Fruit fly (Drosophila melanogaster) whole organism, adult: ENCODE measurements around the gene Mtl.
A peak's percentile ranks its signal among the peaks of the same experiment; 100 is the strongest.

Experiments used
- CG11617 ChIP-seq: fragments of 200-800 bp; sonication (Bioruptor generic); optimal IDR thresholded peaks from 2 replicates; lab custom pipeline; 2017; ENCODE audit warnings: mild to moderate bottlenecking, missing biosample characterization, missing genetic modification reagents, missing genetic modification characterization
- CG12768 ChIP-seq: fragments of 200-800 bp; sonication (Bioruptor generic); optimal IDR thresholded peaks from 2 replicates; lab custom pipeline; 2017; ENCODE audit warnings: missing biosample characterization, missing genetic modification characterization, mild to moderate bottlenecking, moderate library complexity, missing genetic modification reagents
- CG14711 ChIP-seq: fragments of 200-800 bp; sonication (Bioruptor generic); optimal IDR thresholded peaks from 2 replicates; lab custom pipeline; 2018; ENCODE audit warnings: missing biosample characterization, mild to moderate bottlenecking, missing genetic modification characterization, moderate library complexity
- CG1620 ChIP-seq: fragments of 200-800 bp; sonication (Bioruptor generic); optimal IDR thresholded peaks from 2 replicates; lab custom pipeline; 2016; ENCODE audit warnings: missing biosample characterization, missing genetic modification characterization
- CG33017 ChIP-seq: fragments of 200-800 bp; sonication (Bioruptor generic); optimal IDR thresholded peaks from 2 replicates; lab custom pipeline; 2018; ENCODE audit warnings: missing biosample characterization, mild to moderate bottlenecking, missing genetic modification characterization, moderate library complexity
- CG5204 ChIP-seq: fragments of 200-800 bp; sonication (Bioruptor generic); optimal IDR thresholded peaks from 2 replicates; lab custom pipeline; 2016; ENCODE audit warnings: missing biosample characterization, missing genetic modification characterization
- CG7045 ChIP-seq: fragments of 200-800 bp; sonication (Bioruptor generic); optimal IDR thresholded peaks from 2 replicates; lab custom pipeline; 2017; ENCODE audit warnings: missing biosample characterization, mild to moderate bottlenecking, missing genetic modification characterization
- CG7101 ChIP-seq: fragments of 200-800 bp; sonication (Bioruptor generic); optimal IDR thresholded peaks from 2 replicates; lab custom pipeline; 2018; ENCODE audit warnings: missing biosample characterization, mild to moderate bottlenecking, missing genetic modification characterization, moderate library complexity
- Clk ChIP-seq: fragments of 200-800 bp; sonication (Bioruptor generic); optimal IDR thresholded peaks from 2 replicates; lab custom pipeline; 2017; ENCODE audit warnings: missing biosample characterization, missing genetic modification characterization
- Crg-1 ChIP-seq: fragments of 200-800 bp; sonication (Bioruptor generic); optimal IDR thresholded peaks from 2 replicates; lab custom pipeline; 2016; ENCODE audit warnings: missing biosample characterization, missing genetic modification characterization
- Hr96 ChIP-seq: fragments of 200-800 bp; sonication (Bioruptor generic); optimal IDR thresholded peaks from 2 replicates; lab custom pipeline; 2016; ENCODE audit warnings: missing biosample characterization, missing genetic modification characterization
- Mnt ChIP-seq: fragments of 200-800 bp; sonication (Bioruptor generic); optimal IDR thresholded peaks from 2 replicates; lab custom pipeline; 2016; ENCODE audit warnings: missing biosample characterization, mild to moderate bottlenecking, missing genetic modification characterization
- bab1 ChIP-seq: fragments of 200-800 bp; sonication (Bioruptor generic); optimal IDR thresholded peaks from 3 replicates; lab custom pipeline; 2019; ENCODE audit warnings: missing biosample characterization, mild to moderate bottlenecking, missing genetic modification characterization, moderate library complexity
- cic ChIP-seq: fragments of 200-800 bp; sonication (Bioruptor generic); optimal IDR thresholded peaks from 2 replicates; lab custom pipeline; 2017; ENCODE audit warnings: missing biosample characterization, mild to moderate bottlenecking, missing genetic modification characterization, moderate library complexity
- cnc ChIP-seq, 2 experiments: fragments of >200 bp; optimal IDR thresholded peaks; 2 replicates each; lab custom pipeline; 2017
- kay ChIP-seq: fragments of 200-800 bp; sonication (Bioruptor generic); peaks from one replicate; lab custom pipeline; 2016; ENCODE audit warnings: missing biosample characterization, missing genetic modification characterization, borderline replicate concordance
- ovo ChIP-seq: fragments of 200-800 bp; sonication (Bioruptor generic); optimal IDR thresholded peaks from 2 replicates; lab custom pipeline; 2016; ENCODE audit warnings: missing biosample characterization, missing genetic modification characterization
- pad ChIP-seq: fragments of 200-800 bp; sonication (Bioruptor generic); optimal IDR thresholded peaks from 3 replicates; lab custom pipeline; 2017; ENCODE audit warnings: missing biosample characterization, missing genetic modification characterization, mild to moderate bottlenecking, moderate library complexity, missing genetic modification reagents
- tj ChIP-seq: fragments of 200-800 bp; sonication (Bioruptor generic); optimal IDR thresholded peaks from 3 replicates; lab custom pipeline; 2017; ENCODE audit warnings: missing biosample characterization, mild to moderate bottlenecking, missing genetic modification characterization, moderate library complexity
- toe ChIP-seq: fragments of 200-800 bp; sonication (Bioruptor generic); optimal IDR thresholded peaks from 2 replicates; lab custom pipeline; 2016; ENCODE audit warnings: missing biosample characterization, missing genetic modification characterization

Mtl gene

dm6 chr3R:27622993-27623392 lies 13.2 kb upstream of the Mtl start:
- TF ChIP-seq toe (GFP tag; lab: Kevin White, UChicago) = no peak
- no peak for TF ChIP-seq kay
- no peak for TF ChIP-seq ovo (GFP tag; lab: Kevin White, UChicago)
- TF ChIP-seq pad = no peak
- TF ChIP-seq Crg-1 (GFP tag; lab: Kevin White, UChicago) = no peak
- TF ChIP-seq CG5204 (GFP tag; lab: Kevin White, UChicago) = no peak
- TF ChIP-seq CG33017 (tag; lab: Kevin White, UChicago) = no peak
- no peak for TF ChIP-seq CG12768 (GFP tag; lab: Kevin White, UChicago)
- no peak for TF ChIP-seq CG14711 (tag; lab: Kevin White, UChicago)
- TF ChIP-seq Hr96 (GFP tag; lab: Kevin White, UChicago) = no peak
- no peak for TF ChIP-seq CG11617 (GFP tag; lab: Kevin White, UChicago)
- no peak for TF ChIP-seq tj (GFP tag; lab: Kevin White, UChicago)
- no peak for TF ChIP-seq cnc (optimal IDR thresholded peaks at IDR 0.05; lab: Kevin White, UChicago)
- TF ChIP-seq CG7101 (tag; lab: Kevin White, UChicago) = no peak
- no peak for TF ChIP-seq cic (GFP tag; lab: Kevin White, UChicago)
- no peak for TF ChIP-seq CG1620 (GFP tag; lab: Kevin White, UChicago)
- no peak for TF ChIP-seq Mnt (GFP tag; lab: Kevin White, UChicago)

dm6 chr3R:27625911-27626310 lies 10.3 kb upstream of the Mtl start, which contains the start of gene CG5612:
TSS of gene CG5612 (minus strand) at chr3R:27626011.
- peak; percentile 25 for TF ChIP-seq kay
- no peak for TF ChIP-seq Crg-1 (GFP tag; lab: Kevin White, UChicago)

dm6 chr3R:27636720-27637119 lies 508 bp downstream of the Mtl start:
- TF ChIP-seq bab1 (GFP tag; lab: Kevin White, UChicago) (no peak), tj (GFP tag; lab: Kevin White, UChicago) (no peak), pad (no peak), Hr96 (GFP tag; lab: Kevin White, UChicago) (no peak), Clk (GFP tag; lab: Kevin White, UChicago) (no peak), CG1620 (GFP tag; lab: Kevin White, UChicago) (no peak), ovo (GFP tag; lab: Kevin White, UChicago) (no peak), CG14711 (tag; lab: Kevin White, UChicago) (no peak)

dm6 chr3R:27637264-27637860 lies 1.1 kb downstream of the Mtl start:
- TF ChIP-seq Mnt (GFP tag; lab: Kevin White, UChicago) (no peak), CG12768 (GFP tag; lab: Kevin White, UChicago) (no peak), Clk (GFP tag; lab: Kevin White, UChicago) (no peak), CG7045 (GFP tag; lab: Kevin White, UChicago) (no peak), CG11617 (GFP tag; lab: Kevin White, UChicago) (no peak), bab1 (GFP tag; lab: Kevin White, UChicago) (no peak), toe (GFP tag; lab: Kevin White, UChicago) (no peak), CG1620 (GFP tag; lab: Kevin White, UChicago) (no peak), cnc (optimal IDR thresholded peaks at IDR 0.05; lab: Kevin White, UChicago) (no peak), CG14711 (tag; lab: Kevin White, UChicago) (no peak), CG33017 (tag; lab: Kevin White, UChicago) (no peak), ovo (GFP tag; lab: Kevin White, UChicago) (no peak), tj (GFP tag; lab: Kevin White, UChicago) (no peak), Hr96 (GFP tag; lab: Kevin White, UChicago) (no peak), kay (no peak), cic (GFP tag; lab: Kevin White, UChicago) (no peak)

dm6 chr3R:27643080-27643479 lies 6.9 kb downstream of the Mtl start:
- TF ChIP-seq ovo (GFP tag; lab: Kevin White, UChicago) (no peak), kay (no peak), CG33017 (tag; lab: Kevin White, UChicago) (no peak)

dm6 chr3R:27647817-27648216 lies 11.6 kb downstream of the Mtl start:
- TF ChIP-seq bab1 (GFP tag; lab: Kevin White, UChicago) (no peak), CG7045 (GFP tag; lab: Kevin White, UChicago) (no peak), Clk (GFP tag; lab: Kevin White, UChicago) (no peak), CG14711 (tag; lab: Kevin White, UChicago) (no peak), toe (GFP tag; lab: Kevin White, UChicago) (no peak), Hr96 (GFP tag; lab: Kevin White, UChicago) (no peak), CG11617 (GFP tag; lab: Kevin White, UChicago) (no peak), CG1620 (GFP tag; lab: Kevin White, UChicago) (no peak), cnc (optimal IDR thresholded peaks at IDR 0.05; lab: Kevin White, UChicago) (no peak), CG12768 (GFP tag; lab: Kevin White, UChicago) (no peak), CG5204 (GFP tag; lab: Kevin White, UChicago) (no peak), Mnt (GFP tag; lab: Kevin White, UChicago) (no peak), CG7101 (tag; lab: Kevin White, UChicago) (no peak), cic (GFP tag; lab: Kevin White, UChicago) (no peak), Crg-1 (GFP tag; lab: Kevin White, UChicago) (no peak), pad (no peak), tj (GFP tag; lab: Kevin White, UChicago) (no peak), kay (no peak), CG33017 (tag; lab: Kevin White, UChicago) (no peak)
